Fruit fly (Drosophila melanogaster) whole organism, prepupa: Measurements from ENCODE around the gene Cyp4ac1.
A peak's percentile ranks its signal among the peaks of the same experiment; 100 is the strongest.

Source experiments
- CG10631 ChIP-seq: fragments of 200-800 bp; sonication (Bioruptor generic); optimal IDR thresholded peaks from 2 replicates; lab custom pipeline; 2016; ENCODE audit warnings: missing biosample characterization, missing genetic modification characterization
- CG10669 ChIP-seq: fragments of 200-800 bp; sonication (Bioruptor generic); optimal IDR thresholded peaks from 3 replicates; lab custom pipeline; 2018; ENCODE audit warnings: missing biosample characterization, mild to moderate bottlenecking, missing genetic modification characterization, moderate library complexity
- CG11294 ChIP-seq: fragments of 200-800 bp; sonication (Bioruptor generic); IDR thresholded peaks from 2 replicates; pipeline ENCODE4 v1.3.6; 2022; ENCODE audit warnings: missing biosample characterization, missing genetic modification characterization
- CG11762 ChIP-seq: fragments of 200-800 bp; sonication (Bioruptor generic); optimal IDR thresholded peaks from 3 replicates; lab custom pipeline; 2016; ENCODE audit warnings: missing biosample characterization, missing genetic modification characterization; ENCODE audit not compliant: insufficient read depth
- CG15336 ChIP-seq: fragments of 200-800 bp; sonication (Bioruptor generic); IDR thresholded peaks from 2 replicates; pipeline ENCODE4 v1.3.6; 2022; ENCODE audit warnings: missing biosample characterization, missing genetic modification characterization
- CG16779 ChIP-seq: fragments of 200-800 bp; sonication (Bioruptor generic); optimal IDR thresholded peaks from 3 replicates; lab custom pipeline; 2017; ENCODE audit warnings: missing biosample characterization, mild to moderate bottlenecking, missing genetic modification characterization
- CG3032 ChIP-seq: fragments of 200-800 bp; optimal IDR thresholded peaks from 2 replicates; lab custom pipeline; 2019; ENCODE audit warnings: missing biosample characterization, mild to moderate bottlenecking, missing genetic modification characterization, moderate library complexity
- CG31627 ChIP-seq: fragments of 200-800 bp; sonication (Bioruptor generic); optimal IDR thresholded peaks from 3 replicates; lab custom pipeline; 2016; ENCODE audit warnings: missing biosample characterization, missing genetic modification characterization
- CG32006 ChIP-seq: fragments of 200-800 bp; sonication (Bioruptor generic); optimal IDR thresholded peaks from 3 replicates; lab custom pipeline; 2017; ENCODE audit warnings: missing biosample characterization, mild to moderate bottlenecking, missing genetic modification characterization
- CG3919 ChIP-seq: fragments of 200-800 bp; sonication (Bioruptor generic); optimal IDR thresholded peaks from 3 replicates; lab custom pipeline; 2016; ENCODE audit warnings: missing biosample characterization, missing genetic modification characterization
- CG6163 ChIP-seq: fragments of 200-800 bp; sonication (Bioruptor generic); IDR thresholded peaks from 3 replicates; pipeline ENCODE4 v1.3.6; 2022; ENCODE audit warnings: missing biosample characterization, missing genetic modification characterization
- CG6808 ChIP-seq: fragments of 200-800 bp; sonication (Bioruptor generic); optimal IDR thresholded peaks from 3 replicates; lab custom pipeline; 2017; ENCODE audit warnings: missing biosample characterization, missing genetic modification characterization, mild to moderate bottlenecking, moderate library complexity, missing genetic modification reagents
- CG6854 ChIP-seq: fragments of 200-800 bp; sonication (Bioruptor generic); optimal IDR thresholded peaks from 2 replicates; lab custom pipeline; 2017; ENCODE audit warnings: missing biosample characterization, mild to moderate bottlenecking, missing genetic modification characterization
- CG7368 ChIP-seq: fragments of 200-800 bp; sonication (Bioruptor generic); optimal IDR thresholded peaks from 3 replicates; lab custom pipeline; 2016; ENCODE audit warnings: missing biosample characterization, missing genetic modification characterization
- CG8119 ChIP-seq: fragments of 200-800 bp; sonication (Bioruptor generic); IDR thresholded peaks from 3 replicates; pipeline ENCODE4 v1.3.6; 2022; ENCODE audit warnings: missing biosample characterization, missing genetic modification characterization
- CG8319 ChIP-seq: fragments of 200-800 bp; sonication (Bioruptor generic); optimal IDR thresholded peaks from 3 replicates; lab custom pipeline; 2016; ENCODE audit warnings: missing biosample characterization, missing genetic modification characterization
- CG8632 ChIP-seq: fragments of 200-800 bp; sonication (Bioruptor generic); optimal IDR thresholded peaks from 3 replicates; lab custom pipeline; 2016; ENCODE audit warnings: missing biosample characterization, missing genetic modification characterization
- CG9139 ChIP-seq: fragments of 200-800 bp; sonication (Bioruptor generic); optimal IDR thresholded peaks from 3 replicates; lab custom pipeline; 2017; ENCODE audit warnings: missing biosample characterization, mild to moderate bottlenecking, missing genetic modification characterization
- Eip75B ChIP-seq: fragments of 200-800 bp; sonication (Bioruptor generic); optimal IDR thresholded peaks from 3 replicates; lab custom pipeline; 2016; ENCODE audit warnings: missing biosample characterization, missing genetic modification characterization
- Eip78C ChIP-seq: fragments of 200-800 bp; sonication (Bioruptor generic); peaks from one replicate; lab custom pipeline; 2016; ENCODE audit warnings: missing biosample characterization, missing genetic modification characterization
- Eip93F ChIP-seq: fragments of 200-800 bp; sonication (Bioruptor generic); optimal IDR thresholded peaks from 2 replicates; lab custom pipeline; 2016; ENCODE audit warnings: missing biosample characterization, mild to moderate bottlenecking, missing genetic modification characterization
- Ets21C ChIP-seq: fragments of 200-800 bp; sonication (Bioruptor generic); optimal IDR thresholded peaks from 3 replicates; lab custom pipeline; 2016; ENCODE audit warnings: missing biosample characterization, missing genetic modification characterization
- Ets96B ChIP-seq: fragments of 200-800 bp; optimal IDR thresholded peaks from 2 replicates; lab custom pipeline; 2019; ENCODE audit warnings: missing biosample characterization, mild to moderate bottlenecking, missing genetic modification characterization, moderate library complexity
- Gug ChIP-seq: fragments of 200-800 bp; sonication (Bioruptor generic); IDR thresholded peaks from 2 replicates; pipeline ENCODE4 v1.3.6; 2022; ENCODE audit warnings: missing biosample characterization, missing genetic modification characterization
- Hr39 ChIP-seq: fragments of 200-800 bp; sonication (Bioruptor generic); optimal IDR thresholded peaks from 2 replicates; lab custom pipeline; 2016; ENCODE audit warnings: missing biosample characterization, missing genetic modification characterization
- Hr4 ChIP-seq: fragments of 200-800 bp; sonication (Bioruptor generic); optimal IDR thresholded peaks from 3 replicates; lab custom pipeline; 2016; ENCODE audit warnings: missing biosample characterization, missing genetic modification characterization
- Lpt ChIP-seq: fragments of 200-800 bp; sonication (Bioruptor generic); optimal IDR thresholded peaks from 3 replicates; lab custom pipeline; 2016; ENCODE audit warnings: missing biosample characterization, missing genetic modification characterization
- Met ChIP-seq: fragments of 200-800 bp; sonication (Bioruptor generic); optimal IDR thresholded peaks from 3 replicates; lab custom pipeline; 2016; ENCODE audit warnings: missing biosample characterization, missing genetic modification characterization
- OdsH ChIP-seq: fragments of 200-800 bp; sonication (Bioruptor generic); optimal IDR thresholded peaks from 3 replicates; lab custom pipeline; 2016; ENCODE audit warnings: missing biosample characterization, missing genetic modification characterization
- Sox102F ChIP-seq: fragments of 200-800 bp; sonication (Bioruptor generic); optimal IDR thresholded peaks from 2 replicates; lab custom pipeline; 2016; ENCODE audit warnings: missing biosample characterization, mild to moderate bottlenecking, missing genetic modification characterization
- Sox15 ChIP-seq: fragments of 200-800 bp; sonication (Bioruptor generic); optimal IDR thresholded peaks from 3 replicates; lab custom pipeline; 2016; ENCODE audit warnings: missing biosample characterization, missing genetic modification characterization
- dac ChIP-seq: fragments of 200-800 bp; sonication (Bioruptor generic); optimal IDR thresholded peaks from 2 replicates; lab custom pipeline; 2017; ENCODE audit warnings: missing biosample characterization, mild to moderate bottlenecking, missing genetic modification characterization
- dsx ChIP-seq: fragments of 200-800 bp; optimal IDR thresholded peaks from 3 replicates; lab custom pipeline; 2019; ENCODE audit warnings: missing biosample characterization, mild to moderate bottlenecking, missing genetic modification characterization, moderate library complexity; ENCODE audit not compliant: poor library complexity, severe bottlenecking
- fd59A ChIP-seq: fragments of 200-800 bp; sonication (Bioruptor generic); optimal IDR thresholded peaks from 2 replicates; lab custom pipeline; 2017; ENCODE audit warnings: missing biosample characterization, mild to moderate bottlenecking, missing genetic modification characterization, missing genetic modification reagents
- fd85E ChIP-seq: fragments of 200-800 bp; sonication (Bioruptor generic); optimal IDR thresholded peaks from 3 replicates; lab custom pipeline; 2016; ENCODE audit warnings: missing biosample characterization, missing genetic modification characterization
- fkh ChIP-seq: fragments of 200-800 bp; sonication (Bioruptor generic); optimal IDR thresholded peaks from 3 replicates; lab custom pipeline; 2017; ENCODE audit warnings: missing biosample characterization, mild to moderate bottlenecking, missing genetic modification characterization, moderate library complexity
- lz ChIP-seq: fragments of 200-800 bp; sonication (Bioruptor generic); optimal IDR thresholded peaks from 3 replicates; lab custom pipeline; 2016; ENCODE audit warnings: missing biosample characterization, missing genetic modification characterization
- net ChIP-seq: fragments of 200-800 bp; sonication (Bioruptor generic); optimal IDR thresholded peaks from 3 replicates; lab custom pipeline; 2016; ENCODE audit warnings: missing biosample characterization, missing genetic modification characterization
- pdm3 ChIP-seq: fragments of 200-800 bp; sonication (Bioruptor generic); optimal IDR thresholded peaks from 3 replicates; lab custom pipeline; 2016; ENCODE audit warnings: missing biosample characterization, missing genetic modification characterization
- spab ChIP-seq: fragments of 200-800 bp; sonication (Bioruptor generic); optimal IDR thresholded peaks from 2 replicates; lab custom pipeline; 2017; ENCODE audit warnings: missing biosample characterization, mild to moderate bottlenecking, missing genetic modification characterization, missing genetic modification reagents
- ss ChIP-seq, 2 experiments: fragments of 200-800 bp; sonication (Bioruptor generic); optimal IDR thresholded peaks; 2 replicates in 1 of 2; 3 replicates in 1 of 2; lab custom pipeline; 2017 to 2018; ENCODE audit warnings: mild to moderate bottlenecking in 2 of 2, missing biosample characterization in 2 of 2, missing genetic modification characterization in 2 of 2, moderate library complexity in 1 of 2
- svp ChIP-seq: fragments of 200-800 bp; sonication (Bioruptor generic); peaks from one replicate; lab custom pipeline; 2016; ENCODE audit warnings: missing biosample characterization, missing genetic modification characterization
- topi ChIP-seq: fragments of 200-800 bp; sonication (Bioruptor generic); optimal IDR thresholded peaks from 3 replicates; lab custom pipeline; 2016; ENCODE audit warnings: missing biosample characterization, missing genetic modification characterization
- vri ChIP-seq: fragments of 200-800 bp; sonication (Bioruptor generic); optimal IDR thresholded peaks from 3 replicates; lab custom pipeline; 2016; ENCODE audit warnings: missing biosample characterization, mild to moderate bottlenecking, missing genetic modification characterization

The Cyp4ac1 gene

DNA sequence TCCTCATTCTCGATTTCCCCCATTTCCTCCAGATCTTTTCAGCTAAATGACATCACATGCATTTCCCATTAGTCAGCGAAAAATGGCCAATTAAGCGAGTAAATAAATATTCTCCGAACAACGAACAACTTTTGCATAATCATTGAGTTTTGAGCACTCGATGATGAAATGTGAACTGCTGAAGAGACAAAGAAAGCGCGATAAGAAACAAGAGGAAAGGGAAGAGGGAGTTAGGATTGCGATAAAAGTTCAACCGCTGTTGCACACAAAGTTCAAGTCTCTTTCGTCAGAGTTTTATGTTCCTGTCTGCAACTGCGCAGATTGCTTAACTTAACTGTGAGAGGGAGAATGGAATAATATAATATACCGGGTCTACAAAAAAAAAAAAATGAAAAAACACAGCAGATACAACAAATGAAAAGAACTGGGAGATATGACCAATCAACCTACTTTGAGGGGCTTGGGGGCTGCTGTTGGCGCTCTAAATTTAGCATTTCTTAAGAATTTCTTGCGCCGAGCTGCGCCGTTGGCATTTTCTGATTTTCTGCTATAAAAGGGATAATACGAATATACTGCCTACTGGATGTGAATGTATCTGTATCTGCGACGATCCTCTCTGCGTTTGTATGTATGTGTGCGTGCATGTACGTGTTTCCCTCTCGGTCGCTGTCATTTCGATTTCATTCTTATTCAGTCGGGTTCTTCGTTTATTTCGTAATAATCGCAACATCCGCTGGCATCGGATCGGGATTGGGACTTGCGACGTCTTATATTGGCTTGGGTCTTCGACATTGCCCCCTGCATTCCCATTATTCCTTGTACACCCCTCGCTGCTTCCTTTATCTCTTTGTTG, 30.8 kb downstream of the Cyp4ac1 start (continued):
- TF ChIP-seq CG8319 = peak; percentile 17
- TF ChIP-seq fd59A = no peak
- peak; percentile 66 for TF ChIP-seq Lpt (GFP tag; lab: Kevin White, UChicago)
- no peak for TF ChIP-seq net (GFP tag; lab: Kevin White, UChicago)
- TF ChIP-seq CG3032 (tag; lab: Kevin White, UChicago) = peak; percentile 4
- no peak for TF ChIP-seq CG32006 (GFP tag; lab: Kevin White, UChicago)
- no peak for TF ChIP-seq CG15336 (GFP tag; lab: Robert Waterston, UW)
- TF ChIP-seq CG6808 = peak; percentile 41
- TF ChIP-seq CG31627 (GFP tag; lab: Kevin White, UChicago) = no peak
- no peak for TF ChIP-seq Hr39 (GFP tag; lab: Kevin White, UChicago)
- TF ChIP-seq CG3919 (GFP tag; lab: Kevin White, UChicago) = peak; percentile 34
- peak; percentile 31; the same call in 1 of the 3 replicates for TF ChIP-seq CG6163 (GFP tag; lab: Robert Waterston, UW)
- peak; percentile 73 for TF ChIP-seq dsx (GFP tag; lab: Kevin White, UChicago)
- no peak for TF ChIP-seq dac (GFP tag; lab: Kevin White, UChicago)
- TF ChIP-seq CG10631 = no peak
- TF ChIP-seq Eip93F (GFP tag; lab: Kevin White, UChicago) = peak; percentile 41
- no peak for TF ChIP-seq OdsH (GFP tag; lab: Kevin White, UChicago)
- no peak for TF ChIP-seq lz (GFP tag; lab: Kevin White, UChicago)
- TF ChIP-seq pdm3 (GFP tag; lab: Kevin White, UChicago) = no peak
- TF ChIP-seq, all 60 proteins: peak for 23

DNA sequence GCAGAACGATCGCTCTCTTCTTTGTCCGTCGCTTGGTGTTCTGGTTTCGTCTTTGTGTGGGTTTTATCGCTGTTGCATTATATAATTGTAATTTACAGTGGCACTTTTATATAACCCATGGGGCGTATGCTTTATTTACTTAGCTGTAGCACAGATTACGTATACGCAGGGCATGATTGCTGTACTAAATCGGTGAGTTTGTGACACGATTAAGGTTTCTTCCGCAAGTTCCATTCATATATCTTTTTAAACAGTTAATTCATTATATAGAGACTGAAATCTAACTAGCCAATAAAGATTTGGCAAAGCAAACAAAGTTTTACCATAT, 31.4 kb downstream of the Cyp4ac1 start:
- TF ChIP-seq CG9139 (peak; percentile 50), CG16779 (tag; lab: Kevin White, UChicago) (no peak), CG8119 (no peak), CG6854 (no peak), CG7368 (GFP tag; lab: Kevin White, UChicago) (peak; percentile 13), Eip93F (GFP tag; lab: Kevin White, UChicago) (peak; percentile 16), CG32006 (GFP tag; lab: Kevin White, UChicago) (no peak), topi (GFP tag; lab: Kevin White, UChicago) (peak; percentile 32), CG3919 (GFP tag; lab: Kevin White, UChicago) (no peak), fkh (GFP tag; lab: Kevin White, UChicago) (peak; percentile 31), Eip78C (GFP tag; lab: Kevin White, UChicago) (peak; percentile 19), CG8632 (GFP tag; lab: Kevin White, UChicago) (no peak), vri (GFP tag; lab: Kevin White, UChicago) (no peak), Sox102F (GFP tag; lab: Kevin White, UChicago) (no peak), svp (GFP tag; lab: Kevin White, UChicago) (peak; percentile 74), Eip75B (GFP tag; lab: Kevin White, UChicago) (peak; percentile 37), CG11762 (GFP tag; lab: Kevin White, UChicago) (no peak), Sox15 (GFP tag; lab: Kevin White, UChicago) (no peak)

dm6 chr2L:5296672-5297288, 33.0 kb downstream of the Cyp4ac1 start:
- TF ChIP-seq CG3032 (tag; lab: Kevin White, UChicago) (peak; percentile 93), CG10631 (peak; percentile 85), OdsH (GFP tag; lab: Kevin White, UChicago) (peak; percentile 83), CG8632 (GFP tag; lab: Kevin White, UChicago) (peak; percentile 76), spab (GFP tag; lab: Kevin White, UChicago) (peak; percentile 93), CG11294 (no peak), Ets21C (GFP tag; lab: Kevin White, UChicago) (peak; percentile 33), Eip93F (GFP tag; lab: Kevin White, UChicago) (peak; percentile 52), fkh (GFP tag; lab: Kevin White, UChicago) (no peak), dsx (GFP tag; lab: Kevin White, UChicago) (peak; percentile 89), CG11762 (GFP tag; lab: Kevin White, UChicago) (peak; percentile 86), lz (GFP tag; lab: Kevin White, UChicago) (peak; percentile 55), Hr4 (GFP tag; lab: Kevin White, UChicago) (peak; percentile 62), fd85E (GFP tag; lab: Kevin White, UChicago) (no peak), Ets96B (tag; lab: Kevin White, UChicago) (peak; percentile 94), CG10669 (peak; percentile 95), dac (GFP tag; lab: Kevin White, UChicago) (peak; percentile 47), CG8119 (peak; percentile 75), Sox15 (GFP tag; lab: Kevin White, UChicago) (peak; percentile 47), Met (GFP tag; lab: Kevin White, UChicago) (peak; percentile 59), Gug (GFP tag; lab: Robert Waterston, UW) (peak; percentile 43), ss (GFP tag; optimal IDR thresholded peaks at IDR 0.05; lab: Kevin White, UChicago) (peak; percentile 89 to 93)
